Fruit fly (Drosophila melanogaster): ENCODE data around the gene CG12355.

The CG12355 gene

dm6 chr3L:15510787-15511186 is 15.4 kb upstream of the CG12355 start, which contains the start of gene MsrA:
MsrA (plus strand) TSS chr3L:15511052.
- TF ChIP-seq chinmo (GFP tag; IDR thresholded peaks at IDR 0.05; ENCODE audit: partially characterized antibody) (0 out of 4 replicates have a peak, but pooled peaks have one; percentile 15), CG4730 (GFP tag; IDR thresholded peaks at IDR 0.05) (no peak), emc (GFP tag; optimal IDR thresholded peaks at IDR 0.05) (no peak), CG4820 (GFP tag; optimal IDR thresholded peaks at IDR 0.05) (no peak), dimm (GFP tag; IDR thresholded peaks at IDR 0.05) (no peak), z (GFP tag; IDR thresholded peaks at IDR 0.05) (no peak), amos (GFP tag; IDR thresholded peaks at IDR 0.05; ENCODE audit: partially characterized antibody) (no peak; the same call in 1 of the 2 replicates), yki (optimal IDR thresholded peaks at IDR 0.05) (no peak), sens (GFP tag) (peak; percentile 63), lbe (GFP tag; optimal IDR thresholded peaks at IDR 0.05) (no peak), ci (GFP tag; IDR thresholded peaks at IDR 0.05) (0 out of 3 replicates have a peak, but pooled peaks have one; percentile 29), CG32532 (GFP tag; IDR thresholded peaks at IDR 0.05) (peak; percentile 35; the same call in 1 of the 2 replicates), Med (GFP tag) (peak; percentile 44), Trl (optimal IDR thresholded peaks at IDR 0.05) (peak; percentile 72 to 74), Trl (GFP tag; optimal IDR thresholded peaks at IDR 0.05) (no peak), D19A (tag; optimal IDR thresholded peaks at IDR 0.05) (no peak), CG3163 (GFP tag; optimal IDR thresholded peaks at IDR 0.05) (peak; percentile 59), grn (GFP tag; optimal IDR thresholded peaks at IDR 0.05) (peak; percentile 45), bcd (GFP tag; optimal IDR thresholded peaks at IDR 0.05) (no peak), dpn (GFP tag; optimal IDR thresholded peaks at IDR 0.05) (no peak), Abd-B (GFP tag; optimal IDR thresholded peaks at IDR 0.05) (no peak), nom (GFP tag; optimal IDR thresholded peaks at IDR 0.05) (peak; percentile 58), CG33213 (GFP tag; optimal IDR thresholded peaks at IDR 0.05) (no peak), CG11398 (GFP tag; optimal IDR thresholded peaks at IDR 0.05) (no peak), CG12769 (tag; optimal IDR thresholded peaks at IDR 0.05) (peak; percentile 35), trem (tag; optimal IDR thresholded peaks at IDR 0.05) (no peak), CG8281 (tag; optimal IDR thresholded peaks at IDR 0.05) (no peak), CG17385 (GFP tag; optimal IDR thresholded peaks at IDR 0.05) (peak; percentile 16), CG34376 (GFP tag; optimal IDR thresholded peaks at IDR 0.05) (peak; percentile 28), Jarid2 (GFP tag; optimal IDR thresholded peaks at IDR 0.05) (peak; percentile 59)

DNA sequence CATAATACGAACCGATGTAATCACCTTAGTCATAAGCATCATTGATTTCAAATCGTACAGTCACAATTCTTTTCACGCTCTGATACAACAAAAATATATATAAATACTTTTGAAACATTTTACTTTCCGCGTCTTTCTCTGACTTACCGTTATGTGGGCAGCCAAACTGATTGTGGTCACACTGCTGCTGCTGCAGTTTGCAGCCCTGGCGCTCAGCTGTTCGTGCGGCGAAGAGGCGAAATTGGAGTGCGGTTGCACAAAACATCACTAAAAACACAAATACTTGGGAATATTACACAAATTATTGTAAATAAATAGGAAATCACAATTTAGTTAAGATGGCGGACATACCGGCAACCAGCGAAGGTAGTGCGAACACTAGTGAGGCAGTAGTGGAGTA is 14.0 kb upstream of the CG12355 start, which contains the start of the genes gdl and gdl-ORF39:
gdl (plus strand) TSS at position 48 of the 400 bp plus-strand sequence.
gdl-ORF39 (plus strand) TSS at position 48 of the 400 bp plus-strand sequence.
- TF ChIP-seq MESR4 (GFP tag; optimal IDR thresholded peaks at IDR 0.05) (peak; percentile 31), CG12299 (tag; optimal IDR thresholded peaks at IDR 0.05) (no peak), gt (GFP tag; IDR thresholded peaks at IDR 0.05) (no peak), NK7.1 (GFP tag; optimal IDR thresholded peaks at IDR 0.05) (no peak), Nf-YA (GFP tag; IDR thresholded peaks at IDR 0.05) (no peak), CG8924 (tag; optimal IDR thresholded peaks at IDR 0.05) (no peak), CG1603 (tag; optimal IDR thresholded peaks at IDR 0.05) (peak; percentile 51), CG18476 (GFP tag; optimal IDR thresholded peaks at IDR 0.05) (no peak), mirr (GFP tag; optimal IDR thresholded peaks at IDR 0.05) (no peak), CG3281 (GFP tag; optimal IDR thresholded peaks at IDR 0.05) (no peak), CG11696 (GFP tag; IDR thresholded peaks at IDR 0.05) (no peak), Trl (optimal IDR thresholded peaks at IDR 0.05) (no peak), Trl (GFP tag; optimal IDR thresholded peaks at IDR 0.05) (no peak), Dp (GFP tag; optimal IDR thresholded peaks at IDR 0.05) (peak; percentile 96), CG14860 (GFP tag; IDR thresholded peaks at IDR 0.05; ENCODE audit: partially characterized antibody) (no peak), CG30403 (GFP tag; optimal IDR thresholded peaks at IDR 0.05) (no peak), cas (GFP tag; IDR thresholded peaks at IDR 0.05) (no peak), Fer1 (GFP tag; optimal IDR thresholded peaks at IDR 0.05) (no peak), CG10274 (GFP tag; optimal IDR thresholded peaks at IDR 0.05) (no peak), h (optimal IDR thresholded peaks at IDR 0.05) (no peak), HLH54F (GFP tag; optimal IDR thresholded peaks at IDR 0.05) (no peak), crp (GFP tag; optimal IDR thresholded peaks at IDR 0.05) (peak; percentile 83 to 98), MBD-R2 (GFP tag; IDR thresholded peaks at IDR 0.05) (peak; percentile 78), Ada2b (GFP tag; IDR thresholded peaks at IDR 0.05) (no peak), CG18262 (tag; optimal IDR thresholded peaks at IDR 0.05) (no peak), Jarid2 (GFP tag; optimal IDR thresholded peaks at IDR 0.05) (no peak)
